Worm (Caenorhabditis elegans) whole organism, young adult: ENCODE data around the gene F09G2.2.
A peak's percentile ranks its signal among the peaks of the same experiment; 100 is the strongest.

ENCODE experiments used
- C17E4.6 ChIP-seq: fragments of 200-800 bp; sonication (Bioruptor generic); IDR thresholded peaks from 2 replicates; pipeline ENCODE4 v1.3.6; 2022; ENCODE audit warnings: missing genetic modification reagents, missing genetic modification characterization, missing compliant biosample characterization
- F23B12.7 ChIP-seq: sonication (generic microtip); optimal IDR thresholded peaks from 2 replicates; lab custom pipeline; 2017; ENCODE audit warnings: missing genetic modification characterization, mild to moderate bottlenecking, missing compliant biosample characterization, antibody characterized with exemption, moderate library complexity; ENCODE audit not compliant: insufficient read depth
- F37B4.10 ChIP-seq: fragments of 200-800 bp; sonication (Bioruptor generic); IDR thresholded peaks from 2 replicates; pipeline ENCODE4 v1.3.6; 2022; ENCODE audit warnings: missing genetic modification characterization, missing compliant biosample characterization
- F57C9.4 ChIP-seq: sonication (generic microtip); optimal IDR thresholded peaks from 2 replicates; lab custom pipeline; 2017; ENCODE audit warnings: mild to moderate bottlenecking, missing genetic modification characterization, missing compliant biosample characterization
- K11D2.4 ChIP-seq: fragments of 200-800 bp; sonication (Bioruptor generic); IDR thresholded peaks from 2 replicates; pipeline ENCODE4 v1.3.6; 2022; ENCODE audit warnings: missing genetic modification reagents, missing genetic modification characterization, missing compliant biosample characterization
- Y56A3A.18 ChIP-seq: fragments of 200-800 bp; sonication (Bioruptor generic); IDR thresholded peaks from 2 replicates; pipeline ENCODE4 v1.3.6; 2022; ENCODE audit warnings: missing genetic modification reagents, missing genetic modification characterization, missing compliant biosample characterization
- ZK185.1 ChIP-seq: sonication (generic microtip); optimal IDR thresholded peaks from 2 replicates; lab custom pipeline; 2016; ENCODE audit warnings: mild to moderate bottlenecking, missing genetic modification characterization, missing compliant biosample characterization; ENCODE audit not compliant: poor library complexity, severe bottlenecking
- aptf-2 ChIP-seq: fragments of 200-800 bp; sonication (Bioruptor generic); conservative IDR thresholded peaks from 2 replicates; pipeline ENCODE4 v1.3.6; 2022; ENCODE audit warnings: missing genetic modification reagents, missing genetic modification characterization, missing compliant biosample characterization
- attf-3 ChIP-seq: fragments of 200-800 bp; sonication (Bioruptor generic); conservative IDR thresholded peaks from 2 replicates; pipeline ENCODE4 v1.3.6; 2022; ENCODE audit warnings: missing genetic modification reagents, missing genetic modification characterization, missing compliant biosample characterization
- attf-5 ChIP-seq: fragments of 200-800 bp; sonication (Bioruptor generic); optimal IDR thresholded peaks from 2 replicates; lab custom pipeline; 2018; ENCODE audit warnings: mild to moderate bottlenecking, missing genetic modification characterization, missing compliant biosample characterization
- attf-6 ChIP-seq: fragments of 200-800 bp; sonication (Bioruptor generic); IDR thresholded peaks from 2 replicates; pipeline ENCODE4 v1.3.6; 2022; ENCODE audit warnings: missing genetic modification reagents, missing genetic modification characterization, missing compliant biosample characterization
- bed-1 ChIP-seq: fragments of 200-800 bp; sonication (Bioruptor generic); IDR thresholded peaks from 2 replicates; pipeline ENCODE4 v1.3.6; 2022; ENCODE audit warnings: missing genetic modification reagents, missing genetic modification characterization, missing compliant biosample characterization
- cebp-1 ChIP-seq, 2 experiments: fragments of 200-800 bp in 1 of 2; sonication (Bioruptor generic) in 1 of 2; sonication (generic microtip) in 1 of 2; IDR thresholded peaks in 1 of 2; optimal IDR thresholded peaks in 1 of 2; 2 replicates each; pipeline versions ENCODE4 v1.3.6 to Lab custom; 2017 to 2022; ENCODE audit warnings: missing compliant biosample characterization in 2 of 2, missing genetic modification characterization in 2 of 2, mild to moderate bottlenecking in 1 of 2, missing genetic modification reagents in 1 of 2, moderate library complexity in 1 of 2
- cebp-2 ChIP-seq: fragments of 200-800 bp; sonication (Bioruptor generic); IDR thresholded peaks from 2 replicates; pipeline ENCODE4 v1.3.6; 2022; ENCODE audit warnings: missing genetic modification characterization, missing compliant biosample characterization
- ceh-100 ChIP-seq: fragments of 200-800 bp; sonication (Bioruptor generic); IDR thresholded peaks from 2 replicates; pipeline ENCODE4 v1.3.6; 2022; ENCODE audit warnings: missing genetic modification reagents, missing genetic modification characterization, missing compliant biosample characterization
- ceh-58 ChIP-seq: fragments of 200-800 bp; sonication (Bioruptor generic); IDR thresholded peaks from 2 replicates; pipeline ENCODE4 v1.3.6; 2022; ENCODE audit warnings: missing genetic modification characterization, missing compliant biosample characterization
- ceh-79 ChIP-seq: sonication (generic microtip); optimal IDR thresholded peaks from 2 replicates; lab custom pipeline; 2017; ENCODE audit warnings: mild to moderate bottlenecking, missing genetic modification characterization, missing compliant biosample characterization
- chd-7 ChIP-seq: sonication (generic microtip); optimal IDR thresholded peaks from 2 replicates; lab custom pipeline; 2016; ENCODE audit warnings: mild to moderate bottlenecking, missing genetic modification characterization, moderate library complexity, missing compliant biosample characterization
- efl-1 ChIP-seq: fragments of 150-350 bp; optimal IDR thresholded peaks from 2 replicates; lab custom pipeline; 2014; ENCODE audit warnings: missing biosample characterization, missing genetic modification reagents, missing genetic modification characterization
- fkh-3 ChIP-seq: sonication (generic microtip); optimal IDR thresholded peaks from 2 replicates; lab custom pipeline; 2016; ENCODE audit warnings: mild to moderate bottlenecking, missing genetic modification characterization, missing compliant biosample characterization
- gei-17 ChIP-seq: fragments of 200-800 bp; sonication (Bioruptor generic); optimal IDR thresholded peaks from 2 replicates; lab custom pipeline; 2018; ENCODE audit warnings: mild to moderate bottlenecking, missing genetic modification characterization, missing compliant biosample characterization
- him-1 ChIP-seq: sonication (generic microtip); optimal IDR thresholded peaks from 2 replicates; lab custom pipeline; 2016; ENCODE audit warnings: missing genotype, missing genetic modification reagents, missing genetic modification characterization, missing compliant biosample characterization
- hlh-12 ChIP-seq: sonication (generic microtip); optimal IDR thresholded peaks from 2 replicates; lab custom pipeline; 2016; ENCODE audit warnings: missing genetic modification characterization, missing compliant biosample characterization
- let-526 ChIP-seq: fragments of 200-800 bp; sonication (Bioruptor generic); IDR thresholded peaks from 2 replicates; pipeline ENCODE4 v1.3.6; 2022; ENCODE audit warnings: missing genetic modification reagents, missing genetic modification characterization, missing compliant biosample characterization
- lin-54 ChIP-seq: fragments of 200-800 bp; sonication (Bioruptor generic); optimal IDR thresholded peaks from 2 replicates; lab custom pipeline; 2018; ENCODE audit warnings: mild to moderate bottlenecking, missing genetic modification characterization, missing compliant biosample characterization
- madf-3 ChIP-seq: fragments of 200-800 bp; sonication (Bioruptor generic); IDR thresholded peaks from 2 replicates; pipeline ENCODE4 v1.3.6; 2022; ENCODE audit warnings: missing genetic modification reagents, missing genetic modification characterization, missing compliant biosample characterization
- madf-8 ChIP-seq: fragments of 200-800 bp; sonication (Bioruptor generic); conservative IDR thresholded peaks from 2 replicates; pipeline ENCODE4 v1.3.6; 2022; ENCODE audit warnings: missing genetic modification reagents, missing genetic modification characterization, missing compliant biosample characterization
- nhr-27 ChIP-seq: fragments of 200-800 bp; sonication (Bioruptor generic); optimal IDR thresholded peaks from 2 replicates; lab custom pipeline; 2018; ENCODE audit warnings: mild to moderate bottlenecking, missing genetic modification characterization, moderate library complexity, missing compliant biosample characterization
- pbrm-1 ChIP-seq: fragments of 200-800 bp; sonication (Bioruptor generic); IDR thresholded peaks from 2 replicates; pipeline ENCODE4 v1.3.6; 2022; ENCODE audit warnings: missing genetic modification reagents, missing genetic modification characterization, missing compliant biosample characterization
- pha-4 ChIP-seq: fragments of 150-350 bp; sonication (generic microtip); optimal IDR thresholded peaks from 2 replicates; lab custom pipeline; 2014; ENCODE audit warnings: missing biosample characterization, missing genetic modification reagents, missing genetic modification characterization
- rcor-1 ChIP-seq: fragments of 200-800 bp; sonication (Bioruptor generic); IDR thresholded peaks from 2 replicates; pipeline ENCODE4 v1.3.6; 2022; ENCODE audit warnings: missing genetic modification reagents, missing genetic modification characterization, missing compliant biosample characterization
- repo-1 ChIP-seq: sonication (generic microtip); optimal IDR thresholded peaks from 2 replicates; lab custom pipeline; 2017; ENCODE audit warnings: mild to moderate bottlenecking, missing genetic modification characterization, missing compliant biosample characterization
- rpc-1 ChIP-seq, 2 experiments: fragments of 150-350 bp in 1 of 2; sonication (generic microtip) in 1 of 2; optimal IDR thresholded peaks; 2 replicates each; lab custom pipeline; 2014 to 2018; ENCODE audit warnings: missing biosample characterization in 1 of 2, missing genetic modification characterization in 1 of 2, missing genetic modification reagents in 1 of 2, missing genotype in 1 of 2
- sea-2 ChIP-seq: fragments of 200-800 bp; sonication (Bioruptor generic); IDR thresholded peaks from 2 replicates; pipeline ENCODE4 v1.3.6; 2022; ENCODE audit warnings: missing genetic modification characterization, missing compliant biosample characterization
- snpc-1.3 ChIP-seq: sonication (generic microtip); optimal IDR thresholded peaks from 2 replicates; lab custom pipeline; 2017; ENCODE audit warnings: missing genetic modification characterization, mild to moderate bottlenecking, missing compliant biosample characterization, antibody characterized with exemption, moderate library complexity, missing genotype, missing genetic modification reagents; ENCODE audit not compliant: insufficient read depth
- somi-1 ChIP-seq: fragments of 200-800 bp; sonication (Bioruptor generic); optimal IDR thresholded peaks from 2 replicates; lab custom pipeline; 2018; ENCODE audit warnings: mild to moderate bottlenecking, missing genetic modification characterization, missing compliant biosample characterization
- zfh-2 ChIP-seq: fragments of 200-800 bp; sonication (Bioruptor generic); conservative IDR thresholded peaks from 2 replicates; pipeline ENCODE4 v1.3.6; 2022; ENCODE audit warnings: missing genetic modification reagents, missing genetic modification characterization, missing compliant biosample characterization
- ztf-25 ChIP-seq: fragments of 200-800 bp; sonication (Bioruptor generic); IDR thresholded peaks from 2 replicates; pipeline ENCODE4 v1.3.6; 2022; ENCODE audit warnings: missing genetic modification reagents, missing genetic modification characterization, missing compliant biosample characterization

The F09G2.2 gene

DNA sequence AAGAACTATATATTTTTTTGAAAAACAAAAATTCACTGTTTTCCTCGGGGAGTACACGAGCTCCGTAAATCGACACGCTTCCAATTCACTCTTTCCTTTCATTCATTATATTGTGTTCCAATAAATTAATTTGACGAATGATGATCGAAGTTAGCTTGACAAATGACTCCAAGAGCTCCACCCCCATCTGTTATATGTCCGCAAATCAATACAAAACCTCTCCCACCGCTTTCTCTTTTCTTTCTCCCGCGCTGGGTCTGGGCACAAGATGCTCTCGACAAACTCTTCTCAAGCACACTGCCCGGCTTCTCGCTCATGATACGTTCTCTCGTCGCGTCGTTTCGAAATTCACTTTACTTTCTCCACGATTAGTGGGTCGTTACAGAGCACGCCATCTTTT is 27.2 kb downstream of the F09G2.2 start, which contains the start of gene C13F10.1:
Gene C13F10.1 (plus strand): TSS at position 138 of the 400 bp plus-strand sequence.
- TF ChIP-seq F57C9.4 (tag; lab: Kevin White, UChicago) (no peak), zfh-2 (GFP tag; lab: Robert Waterston, UW) (0 out of 2 replicates have a peak, but pooled peaks have one; percentile 15), aptf-2 (GFP tag; lab: Robert Waterston, UW) (no peak), repo-1 (tag; lab: Kevin White, UChicago) (no peak), cebp-1 (GFP tag; IDR thresholded peaks at IDR 0.05; lab: Robert Waterston, UW) (no peak), cebp-1 (tag; optimal IDR thresholded peaks at IDR 0.05; lab: Kevin White, UChicago) (peak; percentile 39), lin-54 (no peak), fkh-3 (tag; lab: Kevin White, UChicago) (no peak), efl-1 (GFP tag; lab: Kevin White, UChicago) (no peak), rcor-1 (GFP tag; lab: Robert Waterston, UW) (0 out of 2 replicates have a peak, but pooled peaks have one; percentile 17)

DNA sequence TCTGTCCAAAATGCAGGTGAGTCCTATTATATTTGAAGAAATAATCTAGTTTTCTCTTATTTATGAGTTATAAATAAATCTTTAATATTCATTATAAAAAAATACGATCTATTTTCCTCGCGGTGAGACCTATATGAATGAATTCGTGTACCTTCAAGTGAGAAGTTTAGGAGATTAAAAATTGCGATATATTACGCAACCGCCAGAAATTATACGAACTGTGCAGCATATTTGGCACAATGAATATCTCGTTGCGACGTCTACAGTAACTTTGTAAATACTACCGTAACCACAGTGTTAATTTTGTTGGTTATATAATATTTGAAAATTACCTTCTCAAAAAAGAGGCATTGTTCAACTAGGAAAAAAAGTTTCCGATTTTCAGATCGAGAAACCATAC is 27.6 kb downstream of the F09G2.2 start:
- TF ChIP-seq F23B12.7 (tag; lab: Kevin White, UChicago), result no peak
- no peak for TF ChIP-seq gei-17
- no peak for TF ChIP-seq madf-8 (GFP tag; lab: Robert Waterston, UW)
- TF ChIP-seq chd-7 (tag; lab: Kevin White, UChicago), result no peak
- no peak for TF ChIP-seq ZK185.1 (tag; lab: Kevin White, UChicago)
- TF ChIP-seq cebp-1 (GFP tag; IDR thresholded peaks at IDR 0.05; lab: Robert Waterston, UW), result no peak
- no peak for TF ChIP-seq cebp-1 (tag; optimal IDR thresholded peaks at IDR 0.05; lab: Kevin White, UChicago)
- no peak for TF ChIP-seq hlh-12 (tag; lab: Kevin White, UChicago)
- no peak for TF ChIP-seq ceh-100 (GFP tag; lab: Robert Waterston, UW)
- no peak for TF ChIP-seq ztf-25

- TF ChIP-seq K11D2.4, result no peak
Measured at ce11 chrV:7224947-7225346, 28.2 kb downstream of the F09G2.2 start, which contains the start of gene fkb-3. TSS of gene fkb-3 (plus strand) at chrV:7225223.

- TF ChIP-seq attf-6, result 0 out of 2 replicates have a peak, but pooled peaks have one; percentile 23
- peak; percentile 18 for TF ChIP-seq ZK185.1 (tag; lab: Kevin White, UChicago)
- TF ChIP-seq cebp-2, result no peak
- 0 out of 2 replicates have a peak, but pooled peaks have one; percentile 41 for TF ChIP-seq Y56A3A.18 (GFP tag; lab: Robert Waterston, UW)
- no peak for TF ChIP-seq pha-4 (tag; lab: Kevin White, UChicago)
Measured at ce11 chrV:7225894-7226293, 29.2 kb downstream of the F09G2.2 start.

DNA sequence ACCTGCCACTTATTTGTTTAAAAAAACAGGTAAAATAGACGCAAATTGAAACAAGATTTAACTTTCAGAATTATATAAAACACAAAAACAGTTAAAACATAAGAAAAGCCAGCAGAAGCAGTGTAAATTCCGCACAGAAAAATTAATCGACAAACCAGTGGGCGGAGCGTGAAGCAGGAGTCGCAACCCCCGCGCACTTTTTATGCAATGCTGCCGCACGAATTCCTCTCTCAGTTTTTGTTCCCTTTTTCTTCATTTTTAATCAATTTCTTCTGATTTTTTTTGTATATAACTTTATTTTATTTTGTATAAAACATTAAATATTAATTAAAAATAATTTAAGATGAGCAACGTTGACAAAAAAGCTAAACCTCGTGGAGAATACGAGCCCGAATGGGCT is 34.1 kb downstream of the F09G2.2 start, which contains the start of the genes gei-6 and krr-1:
Gene gei-6 (minus strand): TSS at position 2 of the 400 bp plus-strand sequence.
Gene krr-1 (plus strand): TSS at position 344 of the 400 bp plus-strand sequence.
- TF ChIP-seq bed-1 (GFP tag; lab: Robert Waterston, UW), result no peak
- TF ChIP-seq cebp-1 (GFP tag; IDR thresholded peaks at IDR 0.05; lab: Robert Waterston, UW), result no peak
- TF ChIP-seq cebp-1 (tag; optimal IDR thresholded peaks at IDR 0.05; lab: Kevin White, UChicago), result peak; percentile 51
- TF ChIP-seq sea-2, result no peak
- TF ChIP-seq ZK185.1 (tag; lab: Kevin White, UChicago), result peak; percentile 52
- TF ChIP-seq F37B4.10, result no peak
- TF ChIP-seq ceh-79 (tag; lab: Kevin White, UChicago), result no peak
- no peak for TF ChIP-seq Y56A3A.18 (GFP tag; lab: Robert Waterston, UW)
- TF ChIP-seq snpc-1.3 (tag; lab: Kevin White, UChicago), result peak; percentile 55
- TF ChIP-seq him-1 (tag; lab: Kevin White, UChicago), result no peak
- no peak for TF ChIP-seq nhr-27 (tag; lab: Kevin White, UChicago)
- no peak for TF ChIP-seq attf-6
- no peak for TF ChIP-seq ceh-58
- TF ChIP-seq let-526 (GFP tag; lab: Robert Waterston, UW), result no peak
- no peak for TF ChIP-seq C17E4.6 (GFP tag; lab: Robert Waterston, UW)
- TF ChIP-seq somi-1 (GFP tag; lab: Kevin White, UChicago), result no peak
- TF ChIP-seq rpc-1 (optimal IDR thresholded peaks at IDR 0.05; lab: Kevin White, UChicago), result peak; percentile 34
- no peak for TF ChIP-seq rpc-1 (tag; optimal IDR thresholded peaks at IDR 0.05; lab: Kevin White, UChicago)
- peak; percentile 60 for TF ChIP-seq attf-5
- peak; percentile 15; the same call in 1 of the 2 replicates for TF ChIP-seq pbrm-1 (GFP tag; lab: Robert Waterston, UW)
- no peak for TF ChIP-seq madf-3 (GFP tag; lab: Robert Waterston, UW)
- peak; percentile 42; the same call in 1 of the 2 replicates for TF ChIP-seq zfh-2 (GFP tag; lab: Robert Waterston, UW)
- peak; percentile 73 for TF ChIP-seq F23B12.7 (tag; lab: Kevin White, UChicago)
- TF ChIP-seq madf-8 (GFP tag; lab: Robert Waterston, UW), result no peak
- TF ChIP-seq attf-3, result 0 out of 2 replicates have a peak, but pooled peaks have one; percentile 37
